Worm (Caenorhabditis elegans) whole organism, midembryonic: ENCODE data around the gene sto-6.

Experiments
- T22C8.4 ChIP-seq: fragments of 200-800 bp; sonication (Bioruptor generic); IDR thresholded peaks from 2 replicates; pipeline ENCODE4 v1.3.6; 2022; ENCODE audit warnings: missing genetic modification characterization, missing compliant biosample characterization
- cog-1 ChIP-seq: sonication (generic microtip); optimal IDR thresholded peaks from 2 replicates; lab custom pipeline; 2016; ENCODE audit warnings: missing genetic modification characterization, missing compliant biosample characterization
- flt-1 ChIP-seq: fragments of 200-800 bp; sonication (Bioruptor generic); IDR thresholded peaks from 2 replicates; pipeline ENCODE4 v1.3.6; 2022; ENCODE audit warnings: missing genetic modification characterization, missing compliant biosample characterization
- klf-2 ChIP-seq: fragments of 200-800 bp; sonication (Bioruptor generic); conservative IDR thresholded peaks from 2 replicates; pipeline ENCODE4 v1.3.6; 2022; ENCODE audit warnings: missing genetic modification reagents, missing genetic modification characterization, missing compliant biosample characterization
- med-1 ChIP-seq: sonication (generic microtip); optimal IDR thresholded peaks from 2 replicates; lab custom pipeline; 2017; ENCODE audit warnings: missing genetic modification characterization, mild to moderate bottlenecking, missing compliant biosample characterization, antibody characterized with exemption, missing genetic modification reagents; ENCODE audit not compliant: insufficient read depth
- ref-1 ChIP-seq: fragments of 200-800 bp; sonication (Bioruptor generic); conservative IDR thresholded peaks from 2 replicates; pipeline ENCODE4 v1.3.6; 2022; ENCODE audit warnings: missing genetic modification reagents, missing genetic modification characterization, missing compliant biosample characterization
- tab-1 ChIP-seq: fragments of 200-800 bp; sonication (Bioruptor generic); IDR thresholded peaks from 2 replicates; pipeline ENCODE4 v1.3.6; 2022; ENCODE audit warnings: missing genetic modification characterization, missing compliant biosample characterization
- ztf-23 ChIP-seq: fragments of 200-800 bp; sonication (Bioruptor generic); IDR thresholded peaks from 2 replicates; pipeline ENCODE4 v1.3.6; 2022; ENCODE audit warnings: missing genetic modification reagents, missing genetic modification characterization, missing compliant biosample characterization
- ztf-29 ChIP-seq: fragments of 200-800 bp; sonication (Bioruptor generic); IDR thresholded peaks from 2 replicates; pipeline ENCODE4 v1.3.6; 2022; ENCODE audit warnings: missing genetic modification reagents, missing genetic modification characterization, missing compliant biosample characterization

sto-6 gene

ce11 chrX:11665522-11666017 lies 33.4 kb downstream of the sto-6 start:
- TF ChIP-seq tab-1 (GFP tag; lab: Robert Waterston, UW) (no peak), T22C8.4 (GFP tag; lab: Robert Waterston, UW) (no peak), ztf-23 (GFP tag; lab: Robert Waterston, UW) (no peak), flt-1 (no peak), ref-1 (GFP tag; lab: Robert Waterston, UW) (no peak), ztf-29 (GFP tag; lab: Robert Waterston, UW) (no peak), klf-2 (GFP tag; lab: Robert Waterston, UW) (no peak), med-1 (GFP tag; lab: Kevin White, UChicago) (no peak), cog-1 (no peak)

ce11 chrX:11666545-11667177 lies 34.5 kb downstream of the sto-6 start, which contains the start of gene noca-2:
TSS of gene noca-2 (plus strand) at chrX:11667127.
- TF ChIP-seq ztf-29 (GFP tag; lab: Robert Waterston, UW) = no peak
- TF ChIP-seq ref-1 (GFP tag; lab: Robert Waterston, UW) = no peak
- peak; percentile 46 for TF ChIP-seq cog-1

- TF ChIP-seq flt-1 (no peak), med-1 (GFP tag; lab: Kevin White, UChicago) (no peak)
Measured at ce11 chrX:11673063-11673759, 41.0 kb downstream of the sto-6 start.

- TF ChIP-seq ztf-29 (GFP tag; lab: Robert Waterston, UW) (no peak), cog-1 (peak; percentile 21)
Measured at ce11 chrX:11675573-11675972, 43.4 kb downstream of the sto-6 start.

- TF ChIP-seq klf-2 (GFP tag; lab: Robert Waterston, UW) (no peak), flt-1 (no peak), med-1 (GFP tag; lab: Kevin White, UChicago) (no peak), ref-1 (GFP tag; lab: Robert Waterston, UW) (no peak), ztf-23 (GFP tag; lab: Robert Waterston, UW) (no peak), ztf-29 (GFP tag; lab: Robert Waterston, UW) (no peak), T22C8.4 (GFP tag; lab: Robert Waterston, UW) (no peak), cog-1 (no peak), tab-1 (GFP tag; lab: Robert Waterston, UW) (no peak)
Measured at ce11 chrX:11679211-11679977, 47.2 kb downstream of the sto-6 start.

- no peak for TF ChIP-seq flt-1
- no peak for TF ChIP-seq ztf-29 (GFP tag; lab: Robert Waterston, UW)
- no peak for TF ChIP-seq ztf-23 (GFP tag; lab: Robert Waterston, UW)
- TF ChIP-seq tab-1 (GFP tag; lab: Robert Waterston, UW) = no peak
- no peak for TF ChIP-seq cog-1
- TF ChIP-seq klf-2 (GFP tag; lab: Robert Waterston, UW) = no peak
- no peak for TF ChIP-seq T22C8.4 (GFP tag; lab: Robert Waterston, UW)
- no peak for TF ChIP-seq ref-1 (GFP tag; lab: Robert Waterston, UW)
- no peak for TF ChIP-seq med-1 (GFP tag; lab: Kevin White, UChicago)
Measured at ce11 chrX:11680851-11681250, 48.6 kb downstream of the sto-6 start, which contains the start of gene T04F8.7. TSS of gene T04F8.7 (minus strand) at chrX:11680980.

ce11 chrX:11684261-11684660 lies 52.1 kb downstream of the sto-6 start, which contains the start of gene hnd-1:
TSS of gene hnd-1 (plus strand) at chrX:11684561.
- TF ChIP-seq ztf-23 (GFP tag; lab: Robert Waterston, UW) (no peak), ztf-29 (GFP tag; lab: Robert Waterston, UW) (no peak), cog-1 (no peak), flt-1 (no peak), med-1 (GFP tag; lab: Kevin White, UChicago) (no peak), T22C8.4 (GFP tag; lab: Robert Waterston, UW) (no peak), tab-1 (GFP tag; lab: Robert Waterston, UW) (no peak)
